Worm (Caenorhabditis elegans) whole organism, late embryonic: Measurements from ENCODE around the gene npr-40.

Source experiments
- nhr-11 ChIP-seq: fragments of 150-350 bp; optimal IDR thresholded peaks from 2 replicates; lab custom pipeline; 2014; ENCODE audit warnings: missing biosample characterization, missing genetic modification characterization
- pqm-1 ChIP-seq: sonication (generic microtip); optimal IDR thresholded peaks from 2 replicates; lab custom pipeline; 2016; ENCODE audit warnings: missing genetic modification characterization, missing compliant biosample characterization
- rnt-1 ChIP-seq: sonication (generic microtip); optimal IDR thresholded peaks from 2 replicates; lab custom pipeline; 2016; ENCODE audit warnings: missing genetic modification characterization, missing compliant biosample characterization
- sdc-2 ChIP-seq: sonication (generic microtip); optimal IDR thresholded peaks from 2 replicates; lab custom pipeline; 2016; ENCODE audit warnings: missing genotype, missing genetic modification characterization, missing compliant biosample characterization
- unc-3 ChIP-seq, 2 experiments: fragments of 200-800 bp in 1 of 2; sonication (Bioruptor generic) in 1 of 2; sonication (generic microtip) in 1 of 2; conservative IDR thresholded peaks in 1 of 2; optimal IDR thresholded peaks in 1 of 2; 2 replicates each; pipeline versions ENCODE4 v1.3.6 to Lab custom; 2016 to 2022; ENCODE audit warnings: missing compliant biosample characterization in 2 of 2, missing genetic modification characterization in 2 of 2, missing genetic modification reagents in 1 of 2

ce11 chrX:14877691-14878090 lies 40.9 kb upstream of the npr-40 start:
- TF ChIP-seq rnt-1 (tag; lab: Kevin White, UChicago) (no peak), sdc-2 (tag; lab: Kevin White, UChicago) (no peak), nhr-11 (no peak), unc-3 (GFP tag; conservative IDR thresholded peaks at IDR 0.05; lab: Robert Waterston, UW) (no peak), unc-3 (tag; optimal IDR thresholded peaks at IDR 0.05; lab: Kevin White, UChicago) (no peak), pqm-1 (no peak)
